Worm (Caenorhabditis elegans) whole organism, L2 larva: ENCODE results near the gene F41B5.12.

Experiments
- egl-27 ChIP-seq: sonication (generic microtip); optimal IDR thresholded peaks from 3 replicates; lab custom pipeline; 2017; ENCODE audit warnings: missing biosample characterization, missing genetic modification reagents, missing genetic modification characterization
- nhr-25 ChIP-seq: fragments of 150-350 bp; sonication (generic microtip); optimal IDR thresholded peaks from 3 replicates; lab custom pipeline; 2014; ENCODE audit warnings: missing biosample characterization, missing genetic modification characterization
- snpc-4 ChIP-seq: fragments of 150-350 bp; optimal IDR thresholded peaks from 2 replicates; lab custom pipeline; 2014; ENCODE audit warnings: missing biosample characterization, missing genetic modification characterization
- ztf-4 ChIP-seq: fragments of 150-350 bp; optimal IDR thresholded peaks from 2 replicates; lab custom pipeline; 2014; ENCODE audit warnings: missing biosample characterization, missing genetic modification characterization

DNA sequence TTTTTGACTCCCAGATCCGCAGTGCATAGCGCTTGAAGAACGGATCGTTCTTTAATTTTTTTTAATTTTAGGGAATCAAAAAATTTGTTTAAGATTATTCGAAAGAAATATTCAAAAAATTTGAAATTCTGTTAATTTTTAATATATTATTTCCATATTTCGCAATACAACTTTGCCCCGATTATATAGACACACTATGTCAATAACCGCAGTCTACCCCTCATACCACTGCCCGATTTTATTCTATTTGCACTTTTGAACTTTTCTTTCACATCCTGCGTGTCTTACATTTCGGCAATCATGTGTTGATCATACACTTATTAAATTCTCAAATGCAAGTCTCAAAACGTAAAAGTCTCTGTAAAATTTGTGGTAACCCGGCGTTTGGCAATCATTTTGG, 42.0 kb upstream of the F41B5.12 start, which contains the start of gene nhr-56:
- TF ChIP-seq snpc-4 (tag; lab: Kevin White, UChicago) (no peak), ztf-4 (tag; lab: Kevin White, UChicago) (no peak), egl-27 (tag; lab: Kevin White, UChicago) (no peak), nhr-25 (peak; percentile 31)
